Worm (Caenorhabditis elegans): Measurements from ENCODE around the gene ech-6.

DNA sequence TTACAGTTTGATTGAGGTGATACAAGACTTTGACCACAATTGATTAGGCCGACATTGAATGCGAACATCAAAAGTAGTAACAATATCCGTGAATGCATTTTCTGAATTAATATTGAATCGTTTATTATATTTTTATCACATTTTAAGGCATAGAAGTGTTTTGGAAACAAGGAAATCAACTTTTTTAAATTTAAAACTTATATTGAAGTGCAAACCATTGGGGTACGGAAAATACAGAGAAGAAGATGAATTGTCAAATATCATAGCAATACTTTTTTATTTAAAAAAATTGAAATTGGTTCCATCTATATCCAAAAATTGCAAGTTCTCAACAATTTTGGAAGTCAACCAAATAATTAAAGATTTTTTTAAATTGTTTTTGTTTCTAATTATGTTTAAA lies 9.4 kb downstream of the ech-6 start, which contains the start of gene T05G5.1:
- no peak for TF ChIP-seq cog-1 (tag; optimal IDR thresholded peaks at IDR 0.05)
- TF ChIP-seq ref-1 (GFP tag; conservative IDR thresholded peaks at IDR 0.05), result no peak
